Worm (Caenorhabditis elegans) whole organism, L4 larva: ENCODE results near the gene inpp-1.

Experiments
- F10B5.3 ChIP-seq: sonication (generic microtip); optimal IDR thresholded peaks from 2 replicates; lab custom pipeline; 2016; ENCODE audit warnings: mild to moderate bottlenecking, missing genetic modification characterization, missing compliant biosample characterization
- F26F4.8 ChIP-seq: fragments of 200-800 bp; sonication (Bioruptor generic); conservative IDR thresholded peaks from 2 replicates; pipeline ENCODE4 v1.3.6; 2022; ENCODE audit warnings: missing genetic modification characterization, missing compliant biosample characterization
- F44E2.7 ChIP-seq: fragments of 200-800 bp; sonication (Bioruptor generic); IDR thresholded peaks from 2 replicates; pipeline ENCODE4 v2.1.2; 2022; ENCODE audit warnings: missing genetic modification characterization, missing compliant biosample characterization
- R02D3.7 ChIP-seq: fragments of 150-350 bp; sonication (generic microtip); optimal IDR thresholded peaks from 3 replicates; lab custom pipeline; 2014; ENCODE audit warnings: missing biosample characterization, missing genetic modification characterization
- Y48G9A.11 ChIP-seq: fragments of 200-800 bp; sonication (Bioruptor generic); IDR thresholded peaks from 2 replicates; pipeline ENCODE4 v1.3.6; 2022; ENCODE audit warnings: missing genetic modification reagents, missing genetic modification characterization, missing compliant biosample characterization
- Y5F2A.4 ChIP-seq: fragments of 200-800 bp; sonication (Bioruptor generic); optimal IDR thresholded peaks from 2 replicates; lab custom pipeline; 2018; ENCODE audit warnings: mild to moderate bottlenecking, missing genetic modification characterization, missing compliant biosample characterization
- ZK337.2 ChIP-seq: fragments of 200-800 bp; sonication (Bioruptor generic); IDR thresholded peaks from 2 replicates; pipeline ENCODE4 v1.3.6; 2022; ENCODE audit warnings: missing genetic modification reagents, missing genetic modification characterization, missing compliant biosample characterization
- ZK546.5 ChIP-seq, 2 experiments: sonication (generic microtip); optimal IDR thresholded peaks; 2 replicates each; lab custom pipeline; 2017; ENCODE audit warnings: missing biosample characterization in 2 of 2, missing genetic modification characterization in 2 of 2
- aha-1 ChIP-seq: fragments of 150-350 bp; peaks from one replicate; lab custom pipeline; 2014; ENCODE audit warnings: missing biosample characterization, missing genetic modification characterization
- ama-1 ChIP-seq: fragments of 150-350 bp; optimal IDR thresholded peaks from 2 replicates; lab custom pipeline; 2014; ENCODE audit warnings: inconsistent platforms, mixed read lengths
- arid-1 ChIP-seq: fragments of 200-800 bp; sonication (Bioruptor generic); conservative IDR thresholded peaks from 2 replicates; pipeline ENCODE4 v1.3.6; 2022; ENCODE audit warnings: missing genetic modification reagents, missing genetic modification characterization, missing compliant biosample characterization
- ceh-28 ChIP-seq: fragments of 150-350 bp; optimal IDR thresholded peaks from 2 replicates; lab custom pipeline; 2014; ENCODE audit warnings: missing biosample characterization, missing genetic modification reagents, missing genetic modification characterization
- ceh-82 ChIP-seq: sonication (generic microtip); optimal IDR thresholded peaks from 2 replicates; lab custom pipeline; 2017; ENCODE audit warnings: missing biosample characterization, missing genetic modification characterization
- cey-2 ChIP-seq: sonication (generic microtip); optimal IDR thresholded peaks from 3 replicates; lab custom pipeline; 2017; ENCODE audit warnings: missing genetic modification characterization, mild to moderate bottlenecking, missing compliant biosample characterization, antibody characterized with exemption, borderline replicate concordance; ENCODE audit not compliant: insufficient read depth
- daf-16 ChIP-seq, 3 experiments: sonication (generic microtip); optimal IDR thresholded peaks; 2 replicates each; lab custom pipeline; 2016 to 2017; ENCODE audit warnings: missing genetic modification characterization in 3 of 3, missing genetic modification reagents in 3 of 3, mild to moderate bottlenecking in 2 of 3, missing compliant biosample characterization in 2 of 3, missing biosample characterization in 1 of 3, moderate library complexity in 1 of 3
- dmd-9 ChIP-seq: fragments of 200-800 bp; sonication (Bioruptor generic); IDR thresholded peaks from 2 replicates; pipeline ENCODE4 v1.3.6; 2022; ENCODE audit warnings: missing genetic modification reagents, missing genetic modification characterization, missing compliant biosample characterization
- dpl-1 ChIP-seq: fragments of 150-350 bp; optimal IDR thresholded peaks from 2 replicates; lab custom pipeline; 2014; ENCODE audit warnings: missing biosample characterization, missing genetic modification reagents, missing genetic modification characterization
- duxl-1 ChIP-seq: sonication (generic microtip); optimal IDR thresholded peaks from 2 replicates; lab custom pipeline; 2016; ENCODE audit warnings: mild to moderate bottlenecking, missing genetic modification characterization, moderate library complexity, missing compliant biosample characterization; ENCODE audit not compliant: poor library complexity
- dve-1 ChIP-seq: sonication (generic microtip); optimal IDR thresholded peaks from 2 replicates; lab custom pipeline; 2017; ENCODE audit warnings: antibody characterized with exemption, mild to moderate bottlenecking, missing genetic modification characterization, missing compliant biosample characterization; ENCODE audit not compliant: insufficient read depth
- egl-27 ChIP-seq: sonication (generic microtip); optimal IDR thresholded peaks from 3 replicates; lab custom pipeline; 2017; ENCODE audit warnings: missing biosample characterization, missing genetic modification reagents, missing genetic modification characterization
- fos-1 ChIP-seq: fragments of 150-350 bp; optimal IDR thresholded peaks from 2 replicates; lab custom pipeline; 2014; ENCODE audit warnings: missing biosample characterization, missing genetic modification characterization
- hlh-11 ChIP-seq: fragments of 200-800 bp; sonication (Bioruptor generic); optimal IDR thresholded peaks from 2 replicates; lab custom pipeline; 2018; ENCODE audit warnings: mild to moderate bottlenecking, missing genetic modification characterization, missing compliant biosample characterization
- jun-1 ChIP-seq: fragments of 150-350 bp; optimal IDR thresholded peaks from 2 replicates; lab custom pipeline; 2014; ENCODE audit warnings: missing biosample characterization, missing genetic modification reagents, missing genetic modification characterization
- lin-13 ChIP-seq: fragments of 150-350 bp; optimal IDR thresholded peaks from 2 replicates; lab custom pipeline; 2014; ENCODE audit warnings: missing biosample characterization, missing genetic modification reagents, missing genetic modification characterization
- lin-38 ChIP-seq: fragments of 200-800 bp; sonication (Bioruptor generic); IDR thresholded peaks from 2 replicates; pipeline ENCODE4 v1.3.6; 2022; ENCODE audit warnings: missing genetic modification reagents, missing genetic modification characterization, missing compliant biosample characterization
- lir-3 ChIP-seq: sonication (generic microtip); optimal IDR thresholded peaks from 2 replicates; lab custom pipeline; 2016; ENCODE audit warnings: mild to moderate bottlenecking, missing genetic modification characterization, missing compliant biosample characterization
- lsy-2 ChIP-seq, 2 experiments: fragments of 150-350 bp in 1 of 2; sonication (generic microtip) in 1 of 2; optimal IDR thresholded peaks; 2 replicates each; lab custom pipeline; 2014 to 2017; ENCODE audit warnings: missing biosample characterization in 2 of 2, missing genetic modification characterization in 2 of 2
- madf-9 ChIP-seq: fragments of 200-800 bp; sonication (Bioruptor generic); conservative IDR thresholded peaks from 2 replicates; pipeline ENCODE4 v1.3.6; 2022; ENCODE audit warnings: missing genetic modification reagents, missing genetic modification characterization, missing compliant biosample characterization
- mxl-3 ChIP-seq: fragments of 200-800 bp; sonication (Bioruptor generic); optimal IDR thresholded peaks from 2 replicates; lab custom pipeline; 2018; ENCODE audit warnings: mild to moderate bottlenecking, missing genetic modification characterization, missing compliant biosample characterization
- nhr-102 ChIP-seq: sonication (generic microtip); optimal IDR thresholded peaks from 2 replicates; lab custom pipeline; 2016; ENCODE audit warnings: mild to moderate bottlenecking, missing genetic modification characterization, moderate library complexity, missing compliant biosample characterization
- nhr-11 ChIP-seq: fragments of 150-350 bp; optimal IDR thresholded peaks from 2 replicates; lab custom pipeline; 2014; ENCODE audit warnings: missing biosample characterization, missing genetic modification characterization
- nhr-237 ChIP-seq: sonication (generic microtip); optimal IDR thresholded peaks from 2 replicates; lab custom pipeline; 2017; ENCODE audit warnings: missing biosample characterization, missing genetic modification characterization
- nhr-25 ChIP-seq: sonication (generic microtip); optimal IDR thresholded peaks from 2 replicates; lab custom pipeline; 2017; ENCODE audit warnings: missing genetic modification characterization, mild to moderate bottlenecking, missing compliant biosample characterization, antibody characterized with exemption, moderate library complexity, borderline replicate concordance; ENCODE audit not compliant: insufficient read depth
- nhr-28 ChIP-seq: fragments of 150-350 bp; optimal IDR thresholded peaks from 2 replicates; lab custom pipeline; 2014; ENCODE audit warnings: missing biosample characterization, missing genetic modification characterization
- nhr-48 ChIP-seq: sonication (generic microtip); optimal IDR thresholded peaks from 2 replicates; lab custom pipeline; 2016; ENCODE audit warnings: mild to moderate bottlenecking, missing genetic modification characterization, missing compliant biosample characterization
- php-3 ChIP-seq: fragments of 200-800 bp; sonication (Bioruptor generic); IDR thresholded peaks from 2 replicates; pipeline ENCODE4 v1.3.6; 2022; ENCODE audit warnings: missing genetic modification reagents, missing genetic modification characterization, missing compliant biosample characterization
- pqm-1 ChIP-seq: sonication (generic microtip); optimal IDR thresholded peaks from 2 replicates; lab custom pipeline; 2017; ENCODE audit warnings: missing biosample characterization, missing genetic modification characterization
- set-16 ChIP-seq: fragments of 200-800 bp; sonication (Bioruptor generic); IDR thresholded peaks from 2 replicates; pipeline ENCODE4 v1.3.6; 2022; ENCODE audit warnings: missing genetic modification reagents, missing genetic modification characterization, missing compliant biosample characterization
- skn-1 ChIP-seq: fragments of 150-350 bp; optimal IDR thresholded peaks from 2 replicates; lab custom pipeline; 2014; ENCODE audit warnings: missing biosample characterization, missing genetic modification characterization
- spr-3 ChIP-seq: fragments of 200-800 bp; sonication (Bioruptor generic); optimal IDR thresholded peaks from 2 replicates; lab custom pipeline; 2018; ENCODE audit warnings: mild to moderate bottlenecking, missing genetic modification characterization, missing compliant biosample characterization
- tra-1 ChIP-seq: fragments of 200-800 bp; sonication (Bioruptor generic); IDR thresholded peaks from 2 replicates; pipeline ENCODE4 v1.3.6; 2022; ENCODE audit warnings: missing genetic modification reagents, missing genetic modification characterization, missing compliant biosample characterization
- unc-62 ChIP-seq, 3 experiments: fragments of 150-350 bp in 1 of 3; sonication (generic microtip); optimal IDR thresholded peaks in 2 of 3; peaks in 1 of 3; 1 replicate in 1 of 3; 2 replicates in 2 of 3; lab custom pipeline; 2014 to 2017; ENCODE audit warnings: missing biosample characterization in 3 of 3, missing genetic modification characterization in 3 of 3, missing genetic modification reagents in 3 of 3, missing genotype in 1 of 3
- vab-7 ChIP-seq: fragments of 200-800 bp; sonication (Bioruptor generic); IDR thresholded peaks from 2 replicates; pipeline ENCODE4 v1.3.6; 2022; ENCODE audit warnings: missing genetic modification reagents, missing genetic modification characterization, missing compliant biosample characterization
- zag-1 ChIP-seq: fragments of 150-350 bp; optimal IDR thresholded peaks from 2 replicates; lab custom pipeline; 2014; ENCODE audit warnings: missing biosample characterization, missing genetic modification characterization
- zip-2 ChIP-seq: fragments of 150-350 bp; optimal IDR thresholded peaks from 2 replicates; lab custom pipeline; 2014; ENCODE audit warnings: missing biosample characterization, missing genetic modification characterization
- ztf-11 ChIP-seq: fragments of 150-350 bp; optimal IDR thresholded peaks from 2 replicates; lab custom pipeline; 2014; ENCODE audit warnings: missing biosample characterization, missing genetic modification characterization
- ztf-7 ChIP-seq: fragments of 150-350 bp; optimal IDR thresholded peaks from 2 replicates; lab custom pipeline; 2014; ENCODE audit warnings: missing biosample characterization, missing genetic modification characterization

Gene inpp-1

ce11 chrIV:10765053-10765452, 8.7 kb downstream of the inpp-1 start, which contains the start of gene T25B9.12:
T25B9.12 (plus strand) TSS chrIV:10765353.
- no peak for TF ChIP-seq ZK337.2
- TF ChIP-seq ZK546.5 (tag; optimal IDR thresholded peaks at IDR 0.05; lab: Kevin White, UChicago), result no peak

ce11 chrIV:10764206-10764605, 9.5 kb downstream of the inpp-1 start, which contains the start of gene T25B9.11:
T25B9.11 (plus strand) TSS chrIV:10764506.
- TF ChIP-seq jun-1 (tag; lab: Kevin White, UChicago) (no peak), lin-38 (GFP tag; lab: Robert Waterston, UW) (no peak), nhr-237 (no peak), arid-1 (no peak), lsy-2 (tag; optimal IDR thresholded peaks at IDR 0.05; lab: Kevin White, UChicago) (no peak), skn-1 (tag; lab: Kevin White, UChicago) (no peak), F26F4.8 (GFP tag; lab: Robert Waterston, UW) (no peak), unc-62 (GFP tag; optimal IDR thresholded peaks at IDR 0.05 in 1 of 2; lab: Kevin White, UChicago) (no peak), unc-62 (tag; optimal IDR thresholded peaks at IDR 0.05; lab: Kevin White, UChicago) (no peak), php-3 (GFP tag; lab: Robert Waterston, UW) (no peak), lir-3 (no peak)

ce11 chrIV:10761344-10761743, 12.4 kb downstream of the inpp-1 start, which contains the start of gene ugt-54:
ugt-54 (plus strand) TSS chrIV:10761698.
- TF ChIP-seq lin-13 (GFP tag; lab: Kevin White, UChicago), result no peak
- no peak for TF ChIP-seq ceh-28
- TF ChIP-seq F26F4.8 (GFP tag; lab: Robert Waterston, UW), result no peak
- no peak for TF ChIP-seq mxl-3 (GFP tag; lab: Kevin White, UChicago)
- no peak for TF ChIP-seq egl-27 (tag; lab: Kevin White, UChicago)
- no peak for TF ChIP-seq tra-1 (GFP tag; lab: Robert Waterston, UW)
- no peak for TF ChIP-seq dmd-9
- TF ChIP-seq ztf-7 (tag; lab: Kevin White, UChicago), result no peak
- TF ChIP-seq aha-1 (tag; lab: Kevin White, UChicago), result no peak
- no peak for TF ChIP-seq ama-1 (lab: Kevin White, UChicago)
- peak; percentile 31 for TF ChIP-seq pqm-1
- TF ChIP-seq madf-9 (GFP tag; lab: Robert Waterston, UW), result no peak
- peak; percentile 63; the same call in 1 of the 2 replicates for TF ChIP-seq php-3 (GFP tag; lab: Robert Waterston, UW)
- no peak for TF ChIP-seq set-16 (GFP tag; lab: Robert Waterston, UW)
- TF ChIP-seq nhr-48 (tag; lab: Kevin White, UChicago), result peak; percentile 57
- TF ChIP-seq nhr-11 (tag; lab: Kevin White, UChicago), result no peak
- TF ChIP-seq lsy-2 (tag; optimal IDR thresholded peaks at IDR 0.05; lab: Kevin White, UChicago), result no peak
- no peak for TF ChIP-seq ztf-11 (tag; lab: Kevin White, UChicago)
- no peak for TF ChIP-seq ceh-82
- TF ChIP-seq F10B5.3 (tag; lab: Kevin White, UChicago), result no peak
- TF ChIP-seq ZK546.5 (tag; optimal IDR thresholded peaks at IDR 0.05; lab: Kevin White, UChicago), result no peak
- TF ChIP-seq Y5F2A.4 (GFP tag; lab: Kevin White, UChicago), result no peak
- TF ChIP-seq dpl-1 (GFP tag; lab: Kevin White, UChicago), result no peak
- no peak for TF ChIP-seq zag-1 (tag; lab: Kevin White, UChicago)
- peak; percentile 72 for TF ChIP-seq dve-1 (tag; lab: Kevin White, UChicago)
- no peak for TF ChIP-seq Y48G9A.11
- no peak for TF ChIP-seq R02D3.7 (tag; lab: Kevin White, UChicago)
- peak in 1 of 2 experiments; percentile 25 for TF ChIP-seq daf-16 (GFP tag; optimal IDR thresholded peaks at IDR 0.05; lab: Kevin White, UChicago)
- TF ChIP-seq daf-16 (tag; optimal IDR thresholded peaks at IDR 0.05; lab: Kevin White, UChicago), result peak; percentile 93
- TF ChIP-seq nhr-28 (tag; lab: Kevin White, UChicago), result peak; percentile 68
- TF ChIP-seq nhr-102 (tag; lab: Kevin White, UChicago), result peak; percentile 43
- peak; percentile 80 for TF ChIP-seq hlh-11
- no peak for TF ChIP-seq cey-2 (tag; lab: Kevin White, UChicago)
- TF ChIP-seq nhr-25 (tag; lab: Kevin White, UChicago), result no peak
- TF ChIP-seq fos-1 (tag; lab: Kevin White, UChicago), result no peak
- TF ChIP-seq spr-3, result no peak
- TF ChIP-seq zip-2 (tag; lab: Kevin White, UChicago), result no peak
- no peak for TF ChIP-seq duxl-1 (tag; lab: Kevin White, UChicago)
- TF ChIP-seq ZK337.2, result no peak
- TF ChIP-seq F44E2.7 (GFP tag; lab: Robert Waterston, UW), result no peak
- no peak for TF ChIP-seq vab-7
